Fruit fly (Drosophila melanogaster): ENCODE results near the gene GstD2.

DNA sequence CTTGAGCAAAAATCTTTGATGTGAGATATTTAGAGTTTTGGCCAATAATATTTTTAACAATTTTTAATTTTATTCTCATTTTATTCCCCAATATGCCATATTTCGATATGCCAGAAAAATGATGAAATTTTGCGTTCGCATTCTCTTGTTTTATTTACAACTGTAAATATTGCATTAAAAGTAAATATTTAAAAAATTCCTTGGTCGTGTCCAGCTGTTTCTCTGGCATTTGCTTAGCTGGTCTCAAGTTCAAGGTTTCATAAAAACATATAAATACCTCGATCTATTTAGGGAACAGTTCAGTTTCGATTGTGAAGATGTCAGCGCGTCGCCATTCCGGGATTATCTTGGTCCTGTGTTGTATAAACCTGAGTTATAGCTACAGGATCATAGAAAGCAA lies 30.4 kb upstream of the GstD2 start, which contains the start of gene Sgsf:
- no peak for TF ChIP-seq CG11617 (GFP tag; optimal IDR thresholded peaks at IDR 0.05)
- no peak for TF ChIP-seq cnc (optimal IDR thresholded peaks at IDR 0.05)
- TF ChIP-seq CG7045 (GFP tag; optimal IDR thresholded peaks at IDR 0.05): no peak
